Worm (Caenorhabditis elegans) whole organism, young adult: Measurements from ENCODE around the gene F26A1.8.

Source experiments
- B0019.2 ChIP-seq: fragments of 200-800 bp; sonication (Bioruptor generic); conservative IDR thresholded peaks from 2 replicates; pipeline ENCODE4 v1.3.6; 2022; ENCODE audit warnings: missing genetic modification reagents, missing genetic modification characterization, missing compliant biosample characterization
- C06A6.2 ChIP-seq: fragments of 200-800 bp; sonication (Bioruptor generic); conservative IDR thresholded peaks from 2 replicates; pipeline ENCODE4 v1.3.6; 2022; ENCODE audit warnings: missing genetic modification characterization, missing compliant biosample characterization
- D2030.7 ChIP-seq: fragments of 200-800 bp; sonication (Bioruptor generic); IDR thresholded peaks from 2 replicates; pipeline ENCODE4 v1.3.6; 2022; ENCODE audit warnings: missing genetic modification reagents, missing genetic modification characterization, missing compliant biosample characterization
- F37B4.10 ChIP-seq: fragments of 200-800 bp; sonication (Bioruptor generic); IDR thresholded peaks from 2 replicates; pipeline ENCODE4 v1.3.6; 2022; ENCODE audit warnings: missing genetic modification characterization, missing compliant biosample characterization
- F52B5.7 ChIP-seq: sonication (generic microtip); optimal IDR thresholded peaks from 2 replicates; lab custom pipeline; 2016; ENCODE audit warnings: mild to moderate bottlenecking, missing genetic modification characterization, missing compliant biosample characterization
- F57C9.4 ChIP-seq: sonication (generic microtip); optimal IDR thresholded peaks from 2 replicates; lab custom pipeline; 2017; ENCODE audit warnings: mild to moderate bottlenecking, missing genetic modification characterization, missing compliant biosample characterization
- K12H6.12 ChIP-seq: fragments of 200-800 bp; sonication (Bioruptor generic); optimal IDR thresholded peaks from 2 replicates; lab custom pipeline; 2018; ENCODE audit warnings: mild to moderate bottlenecking, missing genetic modification characterization, missing compliant biosample characterization
- T07F8.4 ChIP-seq: sonication (generic microtip); optimal IDR thresholded peaks from 2 replicates; lab custom pipeline; 2016; ENCODE audit warnings: mild to moderate bottlenecking, missing genetic modification characterization, moderate library complexity, missing compliant biosample characterization
- T26A5.8 ChIP-seq: sonication (generic microtip); optimal IDR thresholded peaks from 2 replicates; lab custom pipeline; 2016; ENCODE audit warnings: missing genetic modification characterization, missing compliant biosample characterization
- Y53F4B.3 ChIP-seq: fragments of 200-800 bp; sonication (Bioruptor generic); IDR thresholded peaks from 2 replicates; pipeline ENCODE4 v1.3.6; 2022; ENCODE audit warnings: missing genetic modification reagents, missing genetic modification characterization, missing compliant biosample characterization
- Y53G8AR.9 ChIP-seq: fragments of 200-800 bp; sonication (Bioruptor generic); conservative IDR thresholded peaks from 2 replicates; pipeline ENCODE4 v1.3.6; 2022; ENCODE audit warnings: missing genetic modification reagents, missing genetic modification characterization, missing compliant biosample characterization
- Y79H2A.3 ChIP-seq: fragments of 200-800 bp; sonication (Bioruptor generic); conservative IDR thresholded peaks from 2 replicates; pipeline ENCODE4 v1.3.6; 2022; ENCODE audit warnings: missing genetic modification reagents, missing genetic modification characterization, missing compliant biosample characterization
- athp-1 ChIP-seq: sonication (generic microtip); optimal IDR thresholded peaks from 2 replicates; lab custom pipeline; 2017; ENCODE audit warnings: mild to moderate bottlenecking, missing genetic modification characterization, missing compliant biosample characterization
- attf-3 ChIP-seq: fragments of 200-800 bp; sonication (Bioruptor generic); conservative IDR thresholded peaks from 2 replicates; pipeline ENCODE4 v1.3.6; 2022; ENCODE audit warnings: missing genetic modification reagents, missing genetic modification characterization, missing compliant biosample characterization
- cebp-1 ChIP-seq, 2 experiments: fragments of 200-800 bp in 1 of 2; sonication (Bioruptor generic) in 1 of 2; sonication (generic microtip) in 1 of 2; IDR thresholded peaks in 1 of 2; optimal IDR thresholded peaks in 1 of 2; 2 replicates each; pipeline versions ENCODE4 v1.3.6 to Lab custom; 2017 to 2022; ENCODE audit warnings: missing compliant biosample characterization in 2 of 2, missing genetic modification characterization in 2 of 2, mild to moderate bottlenecking in 1 of 2, missing genetic modification reagents in 1 of 2, moderate library complexity in 1 of 2
- cebp-2 ChIP-seq: fragments of 200-800 bp; sonication (Bioruptor generic); IDR thresholded peaks from 2 replicates; pipeline ENCODE4 v1.3.6; 2022; ENCODE audit warnings: missing genetic modification characterization, missing compliant biosample characterization
- ceh-91 ChIP-seq: fragments of 200-800 bp; sonication (Bioruptor generic); IDR thresholded peaks from 2 replicates; pipeline ENCODE4 v1.3.6; 2022; ENCODE audit warnings: missing genetic modification reagents, missing genetic modification characterization, missing compliant biosample characterization
- dox-1 ChIP-seq: fragments of 200-800 bp; sonication (Bioruptor generic); IDR thresholded peaks from 2 replicates; pipeline ENCODE4 v1.3.6; 2022; ENCODE audit warnings: missing genetic modification reagents, missing genetic modification characterization, missing compliant biosample characterization
- dpff-1 ChIP-seq: sonication (generic microtip); optimal IDR thresholded peaks from 2 replicates; lab custom pipeline; 2017; ENCODE audit warnings: mild to moderate bottlenecking, missing genetic modification characterization, missing compliant biosample characterization
- efl-1 ChIP-seq: fragments of 150-350 bp; optimal IDR thresholded peaks from 2 replicates; lab custom pipeline; 2014; ENCODE audit warnings: missing biosample characterization, missing genetic modification reagents, missing genetic modification characterization
- egrh-3 ChIP-seq: fragments of 200-800 bp; sonication (Bioruptor generic); IDR thresholded peaks from 2 replicates; pipeline ENCODE4 v1.3.6; 2022; ENCODE audit warnings: missing genetic modification reagents, missing genetic modification characterization, missing compliant biosample characterization
- hlh-26 ChIP-seq: fragments of 200-800 bp; sonication (Bioruptor generic); conservative IDR thresholded peaks from 2 replicates; pipeline ENCODE4 v1.3.6; 2022; ENCODE audit warnings: missing genetic modification reagents, missing genetic modification characterization, missing compliant biosample characterization
- lag-1 ChIP-seq: fragments of 200-800 bp; sonication (Bioruptor generic); IDR thresholded peaks from 2 replicates; pipeline ENCODE4 v1.3.6; 2022; ENCODE audit warnings: missing genetic modification reagents, missing genetic modification characterization, missing compliant biosample characterization
- lin-54 ChIP-seq: fragments of 200-800 bp; sonication (Bioruptor generic); optimal IDR thresholded peaks from 2 replicates; lab custom pipeline; 2018; ENCODE audit warnings: mild to moderate bottlenecking, missing genetic modification characterization, missing compliant biosample characterization
- lsy-27 ChIP-seq: sonication (generic microtip); optimal IDR thresholded peaks from 2 replicates; lab custom pipeline; 2017; ENCODE audit warnings: missing genetic modification characterization, mild to moderate bottlenecking, missing compliant biosample characterization, antibody characterized with exemption, missing genotype, borderline replicate concordance; ENCODE audit not compliant: insufficient read depth
- madf-3 ChIP-seq: fragments of 200-800 bp; sonication (Bioruptor generic); IDR thresholded peaks from 2 replicates; pipeline ENCODE4 v1.3.6; 2022; ENCODE audit warnings: missing genetic modification reagents, missing genetic modification characterization, missing compliant biosample characterization
- nfyb-1 ChIP-seq: fragments of 200-800 bp; sonication (Bioruptor generic); IDR thresholded peaks from 2 replicates; pipeline ENCODE4 v1.3.6; 2022; ENCODE audit warnings: missing genetic modification reagents, missing genetic modification characterization, missing compliant biosample characterization
- nhr-179 ChIP-seq: sonication (generic microtip); optimal IDR thresholded peaks from 2 replicates; lab custom pipeline; 2016; ENCODE audit warnings: mild to moderate bottlenecking, missing genetic modification characterization, missing compliant biosample characterization
- rcor-1 ChIP-seq: fragments of 200-800 bp; sonication (Bioruptor generic); IDR thresholded peaks from 2 replicates; pipeline ENCODE4 v1.3.6; 2022; ENCODE audit warnings: missing genetic modification reagents, missing genetic modification characterization, missing compliant biosample characterization
- repo-1 ChIP-seq: sonication (generic microtip); optimal IDR thresholded peaks from 2 replicates; lab custom pipeline; 2017; ENCODE audit warnings: mild to moderate bottlenecking, missing genetic modification characterization, missing compliant biosample characterization
- sdz-38 ChIP-seq: sonication (generic microtip); optimal IDR thresholded peaks from 2 replicates; lab custom pipeline; 2016; ENCODE audit warnings: missing genotype, missing genetic modification characterization, missing compliant biosample characterization
- tbp1 ChIP-seq: fragments of 200-800 bp; sonication (Bioruptor generic); optimal IDR thresholded peaks from 2 replicates; lab custom pipeline; 2018; ENCODE audit warnings: mild to moderate bottlenecking, missing genetic modification characterization, missing compliant biosample characterization
- tlf-1 ChIP-seq: fragments of 200-800 bp; sonication (Bioruptor generic); optimal IDR thresholded peaks from 2 replicates; lab custom pipeline; 2018; ENCODE audit warnings: mild to moderate bottlenecking, missing genetic modification characterization, missing compliant biosample characterization
- unc-130 ChIP-seq: sonication (generic microtip); optimal IDR thresholded peaks from 2 replicates; lab custom pipeline; 2016; ENCODE audit warnings: missing genetic modification reagents, missing genetic modification characterization, missing compliant biosample characterization
- zfh-2 ChIP-seq: fragments of 200-800 bp; sonication (Bioruptor generic); conservative IDR thresholded peaks from 2 replicates; pipeline ENCODE4 v1.3.6; 2022; ENCODE audit warnings: missing genetic modification reagents, missing genetic modification characterization, missing compliant biosample characterization
- ztf-25 ChIP-seq: fragments of 200-800 bp; sonication (Bioruptor generic); IDR thresholded peaks from 2 replicates; pipeline ENCODE4 v1.3.6; 2022; ENCODE audit warnings: missing genetic modification reagents, missing genetic modification characterization, missing compliant biosample characterization
- ztf-28 ChIP-seq: fragments of 200-800 bp; sonication (Bioruptor generic); IDR thresholded peaks from 2 replicates; pipeline ENCODE4 v1.3.6; 2022; ENCODE audit warnings: missing genetic modification reagents, missing genetic modification characterization, missing compliant biosample characterization
- ztf-3 ChIP-seq: fragments of 200-800 bp; sonication (Bioruptor generic); optimal IDR thresholded peaks from 2 replicates; lab custom pipeline; 2018; ENCODE audit warnings: mild to moderate bottlenecking, missing genetic modification characterization, missing compliant biosample characterization

Gene F26A1.8

ce11 chrIII:4819843-4820242, 2.2 kb downstream of the F26A1.8 start, which contains the start of gene F26A1.7:
TSS of gene F26A1.7 (minus strand) at chrIII:4819943.
- TF ChIP-seq lsy-27 (tag; lab: Kevin White, UChicago) (no peak), cebp-1 (GFP tag; IDR thresholded peaks at IDR 0.05; lab: Robert Waterston, UW) (no peak), cebp-1 (tag; optimal IDR thresholded peaks at IDR 0.05; lab: Kevin White, UChicago) (no peak), Y53G8AR.9 (GFP tag; lab: Robert Waterston, UW) (no peak), unc-130 (GFP tag; lab: Kevin White, UChicago) (no peak), repo-1 (tag; lab: Kevin White, UChicago) (no peak), nhr-179 (tag; lab: Kevin White, UChicago) (no peak), K12H6.12 (tag; lab: Kevin White, UChicago) (no peak), ztf-3 (no peak), T07F8.4 (tag; lab: Kevin White, UChicago) (no peak), efl-1 (GFP tag; lab: Kevin White, UChicago) (no peak), B0019.2 (GFP tag; lab: Robert Waterston, UW) (no peak), zfh-2 (no peak), lin-54 (GFP tag; lab: Kevin White, UChicago) (no peak), Y79H2A.3 (no peak), D2030.7 (no peak), tlf-1 (GFP tag; lab: Kevin White, UChicago) (no peak), attf-3 (GFP tag; lab: Robert Waterston, UW) (no peak), Y53F4B.3 (GFP tag; lab: Robert Waterston, UW) (no peak), T26A5.8 (tag; lab: Kevin White, UChicago) (no peak), athp-1 (tag; lab: Kevin White, UChicago) (no peak)

- no peak for TF ChIP-seq F57C9.4 (tag; lab: Kevin White, UChicago)
- no peak for TF ChIP-seq dpff-1
- TF ChIP-seq nfyb-1 (GFP tag; lab: Robert Waterston, UW) = no peak
- no peak for TF ChIP-seq lag-1 (GFP tag; lab: Robert Waterston, UW)
- TF ChIP-seq Y79H2A.3 = no peak
- no peak for TF ChIP-seq madf-3 (GFP tag; lab: Robert Waterston, UW)
- no peak for TF ChIP-seq sdz-38 (tag; lab: Kevin White, UChicago)
- no peak for TF ChIP-seq egrh-3 (GFP tag; lab: Robert Waterston, UW)
- no peak for TF ChIP-seq ztf-28
- no peak for TF ChIP-seq tbp1 (GFP tag; lab: Kevin White, UChicago)
- TF ChIP-seq cebp-2 (GFP tag; lab: Robert Waterston, UW) = no peak
- TF ChIP-seq F52B5.7 (tag; lab: Kevin White, UChicago) = no peak
- no peak for TF ChIP-seq rcor-1 (GFP tag; lab: Robert Waterston, UW)
- TF ChIP-seq C06A6.2 (GFP tag; lab: Robert Waterston, UW) = no peak
- TF ChIP-seq dox-1 (GFP tag; lab: Robert Waterston, UW) = no peak
- TF ChIP-seq ztf-25 (GFP tag; lab: Robert Waterston, UW) = no peak
- TF ChIP-seq ceh-91 (GFP tag; lab: Robert Waterston, UW) = no peak
- TF ChIP-seq hlh-26 = no peak
- no peak for TF ChIP-seq F37B4.10
Observed at ce11 chrIII:4817240-4817639, 4.8 kb downstream of the F26A1.8 start, which contains the start of gene F26A1.4. TSS of gene F26A1.4 (plus strand) at chrIII:4817540.
